Worm (Caenorhabditis elegans) whole organism, L3 larva: ENCODE measurements around the gene txt-19.

Experiments used
- ZK546.5 ChIP-seq: sonication (generic microtip); optimal IDR thresholded peaks from 2 replicates; lab custom pipeline; 2017; ENCODE audit warnings: missing biosample characterization, missing genetic modification characterization
- ama-1 ChIP-seq: fragments of 150-350 bp; optimal IDR thresholded peaks from 2 replicates; lab custom pipeline; 2018
- ceh-28 ChIP-seq: fragments of 150-350 bp; optimal IDR thresholded peaks from 2 replicates; lab custom pipeline; 2014; ENCODE audit warnings: missing biosample characterization, missing genetic modification reagents, missing genetic modification characterization
- ceh-82 ChIP-seq: fragments of 150-350 bp; optimal IDR thresholded peaks from 2 replicates; lab custom pipeline; 2014; ENCODE audit warnings: missing biosample characterization, missing genetic modification characterization
- daf-12 ChIP-seq: fragments of 150-350 bp; optimal IDR thresholded peaks from 2 replicates; lab custom pipeline; 2014; ENCODE audit warnings: missing biosample characterization, missing genetic modification reagents, missing genetic modification characterization
- fos-1 ChIP-seq: fragments of 150-350 bp; optimal IDR thresholded peaks from 2 replicates; lab custom pipeline; 2014; ENCODE audit warnings: missing biosample characterization, missing genetic modification characterization
- nhr-12 ChIP-seq: fragments of 150-350 bp; optimal IDR thresholded peaks from 2 replicates; lab custom pipeline; 2014; ENCODE audit warnings: missing biosample characterization, missing genetic modification characterization
- nhr-28 ChIP-seq: fragments of 150-350 bp; optimal IDR thresholded peaks from 2 replicates; lab custom pipeline; 2014; ENCODE audit warnings: missing biosample characterization, missing genetic modification characterization
- nhr-77 ChIP-seq: fragments of 150-350 bp; optimal IDR thresholded peaks from 2 replicates; lab custom pipeline; 2014; ENCODE audit warnings: missing biosample characterization, missing genetic modification characterization
- snpc-4 ChIP-seq: fragments of 150-350 bp; optimal IDR thresholded peaks from 2 replicates; lab custom pipeline; 2014; ENCODE audit warnings: missing biosample characterization, missing genetic modification characterization
- tbx-2 ChIP-seq: sonication (generic microtip); optimal IDR thresholded peaks from 2 replicates; lab custom pipeline; 2016; ENCODE audit warnings: mild to moderate bottlenecking, missing genetic modification characterization, missing compliant biosample characterization
- unc-62 ChIP-seq: fragments of 150-350 bp; sonication (generic microtip); optimal IDR thresholded peaks from 4 replicates; lab custom pipeline; 2014; ENCODE audit warnings: missing biosample characterization, missing genetic modification reagents, missing genetic modification characterization
- zag-1 ChIP-seq: fragments of 150-350 bp; optimal IDR thresholded peaks from 2 replicates; lab custom pipeline; 2014; ENCODE audit warnings: missing biosample characterization, missing genetic modification characterization
- ztf-11 ChIP-seq: fragments of 150-350 bp; optimal IDR thresholded peaks from 2 replicates; lab custom pipeline; 2014; ENCODE audit warnings: missing biosample characterization, missing genetic modification characterization

ce11 chrIV:12813822-12814221 is 31.9 kb upstream of the txt-19 start:
- TF ChIP-seq tbx-2 (tag; lab: Kevin White, UChicago) (no peak), zag-1 (tag; lab: Kevin White, UChicago) (no peak), daf-12 (tag; lab: Kevin White, UChicago) (no peak), unc-62 (GFP tag; lab: Kevin White, UChicago) (no peak), nhr-77 (tag; lab: Kevin White, UChicago) (no peak), ztf-11 (no peak), ceh-28 (tag; lab: Kevin White, UChicago) (no peak), nhr-28 (tag; lab: Kevin White, UChicago) (no peak), snpc-4 (tag; lab: Kevin White, UChicago) (no peak), ama-1 (no peak), nhr-12 (tag; lab: Kevin White, UChicago) (no peak), ZK546.5 (tag; lab: Kevin White, UChicago) (no peak), ceh-82 (tag; lab: Kevin White, UChicago) (no peak), fos-1 (no peak)
